Fruit fly (Drosophila melanogaster): ENCODE measurements around the gene Toll-6.

The Toll-6 gene

DNA sequence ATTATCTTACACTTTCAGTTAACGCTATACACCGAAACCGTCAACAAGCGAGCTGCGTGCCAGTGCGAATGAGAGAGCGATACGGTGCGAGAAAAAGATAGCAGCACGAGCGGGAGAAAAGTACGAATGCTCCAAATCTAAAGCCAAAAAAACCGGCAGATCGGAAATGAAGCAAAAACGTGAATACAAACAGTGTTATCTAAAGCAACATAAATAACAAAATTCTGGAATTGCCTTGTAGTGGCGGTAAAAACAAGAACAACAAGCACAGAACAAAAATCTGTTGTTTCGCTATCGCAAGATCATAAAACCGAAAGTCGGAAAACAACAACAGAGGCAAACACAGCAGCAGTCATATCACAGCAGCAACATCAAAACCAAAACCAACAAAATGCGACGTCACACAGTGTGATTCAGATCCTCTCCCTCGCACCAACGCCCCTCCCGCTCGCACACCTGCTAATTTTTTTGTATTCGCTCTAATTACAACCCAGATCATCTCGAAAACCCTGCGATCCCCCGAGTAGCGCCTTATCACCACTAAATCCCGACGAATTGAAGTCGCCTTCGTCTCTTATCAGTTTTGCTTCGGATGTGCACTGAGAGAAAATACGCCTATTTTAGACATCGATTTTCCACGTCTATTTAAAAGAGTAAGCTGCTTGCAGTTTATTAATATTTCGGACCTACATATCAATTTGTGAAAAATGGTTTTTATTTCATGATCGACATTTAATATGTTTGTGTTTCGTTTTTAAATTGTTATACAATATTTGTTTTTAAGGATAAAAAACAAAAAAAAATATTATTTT is 32.1 kb upstream of the Toll-6 start, which contains the start of gene CG7255 (continued):
- 0 out of 2 replicates have a peak, but pooled peaks have one; percentile 20 for TF ChIP-seq CG10321 (GFP tag; IDR thresholded peaks at IDR 0.05)
- no peak for TF ChIP-seq prd (optimal IDR thresholded peaks at IDR 0.05)
- peak; percentile 28; the same call in 2 of the 3 replicates for TF ChIP-seq prd (GFP tag; IDR thresholded peaks at IDR 0.05)
- peak; percentile 79 for TF ChIP-seq kay (GFP tag; optimal IDR thresholded peaks at IDR 0.05)
- TF ChIP-seq eve (GFP tag; optimal IDR thresholded peaks at IDR 0.05): no peak
- TF ChIP-seq D19A (tag; optimal IDR thresholded peaks at IDR 0.05): no peak
- TF ChIP-seq MTF-1 (GFP tag; optimal IDR thresholded peaks at IDR 0.05; ENCODE audit: borderline replicate concordance): no peak
- no peak for TF ChIP-seq Neu2 (GFP tag; optimal IDR thresholded peaks at IDR 0.05; ENCODE audit: borderline replicate concordance)
- TF ChIP-seq CG34224 (GFP tag; IDR thresholded peaks at IDR 0.05; ENCODE audit: partially characterized antibody): no peak
- no peak for TF ChIP-seq Fer1 (GFP tag; optimal IDR thresholded peaks at IDR 0.05)
- TF ChIP-seq Blimp-1 (GFP tag; optimal IDR thresholded peaks at IDR 0.05): peak; percentile 24
- no peak for TF ChIP-seq Taf1 (GFP tag; IDR thresholded peaks at IDR 0.05)
- no peak for TF ChIP-seq pfk (GFP tag; optimal IDR thresholded peaks at IDR 0.05)
- no peak for TF ChIP-seq CG1603 (tag; optimal IDR thresholded peaks at IDR 0.05)
- no peak for TF ChIP-seq corto (GFP tag; optimal IDR thresholded peaks at IDR 0.05)
- no peak for TF ChIP-seq lov (optimal IDR thresholded peaks at IDR 0.05)
- TF ChIP-seq lov (GFP tag; IDR thresholded peaks at IDR 0.05): 0 out of 3 replicates have a peak, but pooled peaks have one; percentile 4
- no peak for TF ChIP-seq Bdp1 (GFP tag; optimal IDR thresholded peaks at IDR 0.05)
- no peak for TF ChIP-seq Elba2 (GFP tag; optimal IDR thresholded peaks at IDR 0.05)
- peak; percentile 2 for TF ChIP-seq HHEX (GFP tag; optimal IDR thresholded peaks at IDR 0.05)
- no peak for TF ChIP-seq Fer2 (tag; optimal IDR thresholded peaks at IDR 0.05)
- TF ChIP-seq peb (GFP tag; IDR thresholded peaks at IDR 0.05): peak; percentile 12; the same call in 1 of the 2 replicates
- TF ChIP-seq Atf3 (GFP tag; optimal IDR thresholded peaks at IDR 0.05): no peak
- TF ChIP-seq CG6791 (GFP tag; IDR thresholded peaks at IDR 0.05; ENCODE audit: partially characterized antibody): 0 out of 3 replicates have a peak, but pooled peaks have one; percentile 26
- TF ChIP-seq CG9817 (tag; optimal IDR thresholded peaks at IDR 0.05): no peak
- no peak for TF ChIP-seq trem (tag; optimal IDR thresholded peaks at IDR 0.05)
- TF ChIP-seq sqz (GFP tag; optimal IDR thresholded peaks at IDR 0.05): peak; percentile 44
- TF ChIP-seq CG16815 (GFP tag; optimal IDR thresholded peaks at IDR 0.05): no peak
- TF ChIP-seq CG17385 (GFP tag; optimal IDR thresholded peaks at IDR 0.05): no peak
- TF ChIP-seq CG11398 (GFP tag; optimal IDR thresholded peaks at IDR 0.05): no peak
- TF ChIP-seq so (GFP tag; IDR thresholded peaks at IDR 0.05): no peak
- peak; percentile 40 for TF ChIP-seq mirr (GFP tag; optimal IDR thresholded peaks at IDR 0.05)
- peak; percentile 82 for TF ChIP-seq CG7745 (tag; optimal IDR thresholded peaks at IDR 0.05)
- no peak for TF ChIP-seq z (GFP tag; IDR thresholded peaks at IDR 0.05)
- 0 out of 2 replicates have a peak, but pooled peaks have one; percentile 8 for TF ChIP-seq Ada2b (GFP tag; IDR thresholded peaks at IDR 0.05)
- TF ChIP-seq amos (GFP tag; IDR thresholded peaks at IDR 0.05; ENCODE audit: partially characterized antibody): no peak
- no peak for TF ChIP-seq CG1602 (GFP tag; optimal IDR thresholded peaks at IDR 0.05)
- TF ChIP-seq PHDP (tag; optimal IDR thresholded peaks at IDR 0.05): no peak
- no peak for TF ChIP-seq D (optimal IDR thresholded peaks at IDR 0.05)
- TF ChIP-seq D (GFP tag; optimal IDR thresholded peaks at IDR 0.05): no peak
- no peak for TF ChIP-seq CG16779 (GFP tag; IDR thresholded peaks at IDR 0.05)
- no peak for TF ChIP-seq CG4424 (GFP tag; optimal IDR thresholded peaks at IDR 0.05)
- TF ChIP-seq phol (tag; optimal IDR thresholded peaks at IDR 0.05): peak; percentile 26
- TF ChIP-seq lola (GFP tag; optimal IDR thresholded peaks at IDR 0.05): peak in 1 of 3 experiments; percentile 50
- TF ChIP-seq sd (tag; optimal IDR thresholded peaks at IDR 0.05): peak; percentile 73
- no peak for TF ChIP-seq mam (GFP tag; optimal IDR thresholded peaks at IDR 0.05)
- no peak for TF ChIP-seq jumu (GFP tag; optimal IDR thresholded peaks at IDR 0.05)
- TF ChIP-seq CG7839 (tag; optimal IDR thresholded peaks at IDR 0.05): no peak
- no peak for TF ChIP-seq ERR (GFP tag; optimal IDR thresholded peaks at IDR 0.05)

Measured in whole organism, embryonic.